Fruit fly (Drosophila melanogaster): ENCODE measurements around the gene ome.
A peak's percentile ranks its signal among the peaks of the same experiment; 100 is the strongest.

ome gene

dm6 chr3L:14637705-14638529, 34.7 kb upstream of the ome start:
- no peak for TF ChIP-seq CG4496 (GFP tag; IDR thresholded peaks at IDR 0.05)
- peak; percentile 7 for TF ChIP-seq Snoo (tag; optimal IDR thresholded peaks at IDR 0.05)
- TF ChIP-seq EcR (GFP tag; optimal IDR thresholded peaks at IDR 0.05), result peak; percentile 92
- no peak for TF ChIP-seq CG9948 (tag; optimal IDR thresholded peaks at IDR 0.05)

DNA sequence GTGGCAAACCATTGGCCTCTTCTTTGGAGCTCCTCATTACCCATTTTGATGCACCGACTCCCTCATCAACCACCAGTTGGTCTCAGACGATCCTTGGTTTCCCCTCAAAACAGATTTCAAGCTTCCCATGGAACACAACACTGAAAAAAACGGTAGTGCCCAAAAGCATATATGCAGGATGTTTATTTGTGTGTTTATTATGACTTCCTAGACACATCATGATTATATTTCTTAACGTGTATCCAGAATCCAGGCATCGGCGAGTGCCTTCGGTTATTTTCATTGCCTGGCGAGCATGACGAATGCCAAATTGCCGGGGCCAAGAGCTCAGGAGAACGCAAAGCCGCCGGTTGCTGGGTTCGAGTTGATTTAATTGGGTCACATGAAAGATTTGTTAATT, 32.9 kb upstream of the ome start:
- TF ChIP-seq CG17806 (tag; optimal IDR thresholded peaks at IDR 0.05), result peak; percentile 40
- peak; percentile 41 for TF ChIP-seq CG8159 (tag; optimal IDR thresholded peaks at IDR 0.05)
- peak; percentile 8 for TF ChIP-seq CG15710 (tag; optimal IDR thresholded peaks at IDR 0.05)
- no peak for TF ChIP-seq fd96Ca (GFP tag; IDR thresholded peaks at IDR 0.05)
- TF ChIP-seq gl (tag; optimal IDR thresholded peaks at IDR 0.05), result peak; percentile 23
- no peak for TF ChIP-seq Snoo (tag; optimal IDR thresholded peaks at IDR 0.05)
- TF ChIP-seq Pif1B (GFP tag; optimal IDR thresholded peaks at IDR 0.05), result no peak
- TF ChIP-seq CG14655 (GFP tag; optimal IDR thresholded peaks at IDR 0.05), result no peak
- no peak for TF ChIP-seq EcR (GFP tag; optimal IDR thresholded peaks at IDR 0.05)
- no peak for TF ChIP-seq rn (GFP tag; IDR thresholded peaks at IDR 0.05)
- no peak for TF ChIP-seq CG8301 (tag; optimal IDR thresholded peaks at IDR 0.05)
- no peak for TF ChIP-seq CG34367 (tag; optimal IDR thresholded peaks at IDR 0.05)
- no peak for TF ChIP-seq Pif1A (GFP tag; optimal IDR thresholded peaks at IDR 0.05)
- peak; percentile 16 for TF ChIP-seq CG13204 (GFP tag; optimal IDR thresholded peaks at IDR 0.05)
- no peak for TF ChIP-seq CG9948 (tag; optimal IDR thresholded peaks at IDR 0.05)
- TF ChIP-seq CG4496 (GFP tag; IDR thresholded peaks at IDR 0.05), result no peak

DNA sequence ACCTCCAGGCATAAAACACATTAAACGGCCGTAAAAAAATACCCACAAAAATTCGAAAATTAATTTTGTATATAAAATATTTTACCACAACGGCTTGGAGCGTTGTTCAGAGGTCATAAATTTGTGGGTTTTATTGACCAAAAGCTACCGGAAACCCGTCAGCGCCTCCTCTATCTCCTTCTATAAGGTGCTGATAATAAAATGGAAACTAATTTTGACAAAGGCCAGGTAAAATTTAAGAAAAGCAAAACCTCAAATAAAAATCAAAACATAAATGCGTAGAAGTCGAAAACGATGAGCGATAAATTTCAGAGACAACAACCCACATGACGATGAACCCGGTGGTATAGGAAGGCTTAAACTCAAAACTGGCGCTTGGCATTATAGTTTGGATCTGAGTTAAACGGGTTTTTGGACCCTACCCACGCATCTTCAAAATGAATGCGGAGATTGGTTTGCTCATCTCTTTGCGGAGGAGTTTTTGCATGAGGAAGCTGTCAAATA, 31.8 kb upstream of the ome start:
- TF ChIP-seq gl (tag; optimal IDR thresholded peaks at IDR 0.05) (no peak), EcR (GFP tag; optimal IDR thresholded peaks at IDR 0.05) (peak; percentile 38), fd96Ca (GFP tag; IDR thresholded peaks at IDR 0.05) (no peak)

DNA sequence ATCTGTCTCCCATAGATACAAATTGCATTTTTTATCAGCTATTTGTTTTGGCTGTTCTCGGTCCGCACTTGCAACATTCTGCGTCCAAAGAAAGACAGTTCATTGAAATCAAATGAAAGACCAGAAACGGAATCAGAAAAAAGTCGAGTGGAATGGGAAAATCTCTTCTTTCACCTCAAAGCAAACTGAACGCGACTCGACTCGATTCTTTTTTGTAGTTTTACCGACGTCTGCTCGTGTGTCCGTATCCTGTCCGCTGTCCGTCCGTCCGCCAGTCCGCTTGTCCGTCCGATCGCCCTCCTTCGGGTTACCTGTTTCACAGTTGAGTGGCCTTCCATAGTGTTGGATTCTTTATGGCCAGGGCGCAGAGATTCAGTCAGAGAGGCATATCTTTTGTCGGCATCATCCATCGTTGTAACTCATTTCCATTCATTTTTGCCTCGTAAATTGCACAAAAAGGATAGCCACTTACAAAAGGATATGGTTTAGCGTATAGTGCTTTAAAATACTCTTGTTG, 30.6 kb upstream of the ome start:
- TF ChIP-seq CG15710 (tag; optimal IDR thresholded peaks at IDR 0.05), result no peak
- peak; percentile 59 for TF ChIP-seq EcR (GFP tag; optimal IDR thresholded peaks at IDR 0.05)
- TF ChIP-seq CG10348 (GFP tag; IDR thresholded peaks at IDR 0.05), result no peak
- TF ChIP-seq Pif1A (GFP tag; optimal IDR thresholded peaks at IDR 0.05), result no peak
- TF ChIP-seq CG32121 (GFP tag; IDR thresholded peaks at IDR 0.05), result no peak
- no peak for TF ChIP-seq CG14655 (GFP tag; optimal IDR thresholded peaks at IDR 0.05)

DNA sequence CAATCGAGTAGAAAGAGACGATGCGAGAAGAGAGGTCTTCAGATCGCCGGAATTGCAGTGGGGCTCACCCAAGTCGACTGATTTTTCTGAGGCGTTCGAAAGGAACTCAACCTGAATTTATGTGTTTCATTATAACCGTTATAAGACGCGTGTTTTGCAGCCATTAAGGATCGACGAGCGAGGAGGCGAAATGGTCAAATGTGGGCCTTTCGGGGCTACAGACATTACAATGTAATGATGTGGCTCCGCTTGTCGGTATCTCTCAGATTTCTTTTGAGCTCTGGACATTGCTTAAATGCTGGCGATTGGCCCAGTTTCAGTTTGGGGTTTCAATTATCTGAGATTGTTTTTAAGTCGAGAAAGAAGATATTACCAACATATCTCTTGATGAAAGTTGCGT, 29.8 kb upstream of the ome start:
- no peak for TF ChIP-seq rn (GFP tag; IDR thresholded peaks at IDR 0.05)
- no peak for TF ChIP-seq fd96Ca (GFP tag; IDR thresholded peaks at IDR 0.05)
- TF ChIP-seq CG14655 (GFP tag; optimal IDR thresholded peaks at IDR 0.05), result no peak
- TF ChIP-seq Snoo (tag; optimal IDR thresholded peaks at IDR 0.05), result no peak
- no peak for TF ChIP-seq CG13204 (GFP tag; optimal IDR thresholded peaks at IDR 0.05)
- no peak for TF ChIP-seq CG17806 (tag; optimal IDR thresholded peaks at IDR 0.05)
- TF ChIP-seq CG4496 (GFP tag; IDR thresholded peaks at IDR 0.05), result no peak
- TF ChIP-seq CG10348 (GFP tag; IDR thresholded peaks at IDR 0.05), result no peak
- TF ChIP-seq Pif1B (GFP tag; optimal IDR thresholded peaks at IDR 0.05), result no peak
- no peak for TF ChIP-seq CG8159 (tag; optimal IDR thresholded peaks at IDR 0.05)
- TF ChIP-seq D1 (tag; optimal IDR thresholded peaks at IDR 0.05), result no peak
- TF ChIP-seq gl (tag; optimal IDR thresholded peaks at IDR 0.05), result no peak
- no peak for TF ChIP-seq CG15710 (tag; optimal IDR thresholded peaks at IDR 0.05)
- TF ChIP-seq CG12605 (GFP tag; IDR thresholded peaks at IDR 0.05), result no peak
- no peak for TF ChIP-seq CG34367 (tag; optimal IDR thresholded peaks at IDR 0.05)
- no peak for TF ChIP-seq EcR (GFP tag; optimal IDR thresholded peaks at IDR 0.05)
- no peak for TF ChIP-seq Ets98B (GFP tag; IDR thresholded peaks at IDR 0.05)
- no peak for TF ChIP-seq CG32121 (GFP tag; IDR thresholded peaks at IDR 0.05)

- no peak for TF ChIP-seq rn (GFP tag; IDR thresholded peaks at IDR 0.05)
- no peak for TF ChIP-seq CG8301 (tag; optimal IDR thresholded peaks at IDR 0.05)
- TF ChIP-seq CG34367 (tag; optimal IDR thresholded peaks at IDR 0.05), result no peak
- TF ChIP-seq CG14655 (GFP tag; optimal IDR thresholded peaks at IDR 0.05), result no peak
- no peak for TF ChIP-seq CG4496 (GFP tag; IDR thresholded peaks at IDR 0.05)
- no peak for TF ChIP-seq Pif1A (GFP tag; optimal IDR thresholded peaks at IDR 0.05)
- TF ChIP-seq CG15710 (tag; optimal IDR thresholded peaks at IDR 0.05), result no peak
- no peak for TF ChIP-seq CG13204 (GFP tag; optimal IDR thresholded peaks at IDR 0.05)
- no peak for TF ChIP-seq fd96Ca (GFP tag; IDR thresholded peaks at IDR 0.05)
- no peak for TF ChIP-seq D1 (tag; optimal IDR thresholded peaks at IDR 0.05)
- no peak for TF ChIP-seq CG17806 (tag; optimal IDR thresholded peaks at IDR 0.05)
- TF ChIP-seq CG10348 (GFP tag; IDR thresholded peaks at IDR 0.05), result no peak
- TF ChIP-seq Ets98B (GFP tag; IDR thresholded peaks at IDR 0.05), result no peak
- TF ChIP-seq CG12605 (GFP tag; IDR thresholded peaks at IDR 0.05), result no peak
- no peak for TF ChIP-seq gl (tag; optimal IDR thresholded peaks at IDR 0.05)
These were observed 28.9 kb upstream of the ome start for dm6 chr3L:14643692-14644091.
